Worm (Caenorhabditis elegans) whole organism, young adult: ENCODE data around the gene F19G12.9.

Experiments
- C17E4.6 ChIP-seq: fragments of 200-800 bp; sonication (Bioruptor generic); IDR thresholded peaks from 2 replicates; pipeline ENCODE4 v1.3.6; 2022; ENCODE audit warnings: missing genetic modification reagents, missing genetic modification characterization, missing compliant biosample characterization
- F33H1.4 ChIP-seq: fragments of 200-800 bp; sonication (Bioruptor generic); IDR thresholded peaks from 2 replicates; pipeline ENCODE4 v1.3.6; 2022; ENCODE audit warnings: missing genetic modification reagents, missing genetic modification characterization, missing compliant biosample characterization
- F39B2.1 ChIP-seq: fragments of 200-800 bp; sonication (Bioruptor generic); IDR thresholded peaks from 2 replicates; pipeline ENCODE4 v1.3.6; 2022; ENCODE audit warnings: missing genetic modification reagents, missing genetic modification characterization, missing compliant biosample characterization
- F52B5.7 ChIP-seq: sonication (generic microtip); optimal IDR thresholded peaks from 2 replicates; lab custom pipeline; 2016; ENCODE audit warnings: mild to moderate bottlenecking, missing genetic modification characterization, missing compliant biosample characterization
- F55B11.4 ChIP-seq: sonication (generic microtip); optimal IDR thresholded peaks from 2 replicates; lab custom pipeline; 2016; ENCODE audit warnings: missing compliant biosample characterization, missing genetic modification characterization, borderline replicate concordance; ENCODE audit not compliant: insufficient read depth
- F57A8.1 ChIP-seq: fragments of 200-800 bp; sonication (Bioruptor generic); optimal IDR thresholded peaks from 2 replicates; lab custom pipeline; 2018; ENCODE audit warnings: mild to moderate bottlenecking, missing genetic modification characterization, moderate library complexity, missing compliant biosample characterization
- F57C9.4 ChIP-seq: sonication (generic microtip); optimal IDR thresholded peaks from 2 replicates; lab custom pipeline; 2017; ENCODE audit warnings: mild to moderate bottlenecking, missing genetic modification characterization, missing compliant biosample characterization
- K12H6.12 ChIP-seq: fragments of 200-800 bp; sonication (Bioruptor generic); optimal IDR thresholded peaks from 2 replicates; lab custom pipeline; 2018; ENCODE audit warnings: mild to moderate bottlenecking, missing genetic modification characterization, missing compliant biosample characterization
- T07F8.4 ChIP-seq: sonication (generic microtip); optimal IDR thresholded peaks from 2 replicates; lab custom pipeline; 2016; ENCODE audit warnings: mild to moderate bottlenecking, missing genetic modification characterization, moderate library complexity, missing compliant biosample characterization
- Y53G8AR.9 ChIP-seq: fragments of 200-800 bp; sonication (Bioruptor generic); conservative IDR thresholded peaks from 2 replicates; pipeline ENCODE4 v1.3.6; 2022; ENCODE audit warnings: missing genetic modification reagents, missing genetic modification characterization, missing compliant biosample characterization
- ZK185.1 ChIP-seq: sonication (generic microtip); optimal IDR thresholded peaks from 2 replicates; lab custom pipeline; 2016; ENCODE audit warnings: mild to moderate bottlenecking, missing genetic modification characterization, missing compliant biosample characterization; ENCODE audit not compliant: poor library complexity, severe bottlenecking
- akir-1 ChIP-seq: fragments of 200-800 bp; sonication (Bioruptor generic); optimal IDR thresholded peaks from 2 replicates; lab custom pipeline; 2018; ENCODE audit warnings: mild to moderate bottlenecking, missing genetic modification characterization, moderate library complexity, missing compliant biosample characterization
- ama-1 ChIP-seq, 3 experiments: fragments of 150-350 bp in 1 of 3; sonication (generic microtip) in 2 of 3; optimal IDR thresholded peaks; 2 replicates each; lab custom pipeline; 2014 to 2018; ENCODE audit warnings: missing biosample characterization in 2 of 3, missing genetic modification characterization in 2 of 3, missing genetic modification reagents in 2 of 3
- athp-1 ChIP-seq: sonication (generic microtip); optimal IDR thresholded peaks from 2 replicates; lab custom pipeline; 2017; ENCODE audit warnings: mild to moderate bottlenecking, missing genetic modification characterization, missing compliant biosample characterization
- attf-3 ChIP-seq: fragments of 200-800 bp; sonication (Bioruptor generic); conservative IDR thresholded peaks from 2 replicates; pipeline ENCODE4 v1.3.6; 2022; ENCODE audit warnings: missing genetic modification reagents, missing genetic modification characterization, missing compliant biosample characterization
- attf-6 ChIP-seq: fragments of 200-800 bp; sonication (Bioruptor generic); IDR thresholded peaks from 2 replicates; pipeline ENCODE4 v1.3.6; 2022; ENCODE audit warnings: missing genetic modification reagents, missing genetic modification characterization, missing compliant biosample characterization
- bed-1 ChIP-seq: fragments of 200-800 bp; sonication (Bioruptor generic); IDR thresholded peaks from 2 replicates; pipeline ENCODE4 v1.3.6; 2022; ENCODE audit warnings: missing genetic modification reagents, missing genetic modification characterization, missing compliant biosample characterization
- bed-2 ChIP-seq: fragments of 200-800 bp; sonication (Bioruptor generic); IDR thresholded peaks from 2 replicates; pipeline ENCODE4 v1.3.6; 2022; ENCODE audit warnings: missing genetic modification reagents, missing genetic modification characterization, missing compliant biosample characterization
- cebp-1 ChIP-seq, 2 experiments: fragments of 200-800 bp in 1 of 2; sonication (Bioruptor generic) in 1 of 2; sonication (generic microtip) in 1 of 2; IDR thresholded peaks in 1 of 2; optimal IDR thresholded peaks in 1 of 2; 2 replicates each; pipeline versions ENCODE4 v1.3.6 to Lab custom; 2017 to 2022; ENCODE audit warnings: missing compliant biosample characterization in 2 of 2, missing genetic modification characterization in 2 of 2, mild to moderate bottlenecking in 1 of 2, missing genetic modification reagents in 1 of 2, moderate library complexity in 1 of 2
- ceh-100 ChIP-seq: fragments of 200-800 bp; sonication (Bioruptor generic); IDR thresholded peaks from 2 replicates; pipeline ENCODE4 v1.3.6; 2022; ENCODE audit warnings: missing genetic modification reagents, missing genetic modification characterization, missing compliant biosample characterization
- ceh-79 ChIP-seq: sonication (generic microtip); optimal IDR thresholded peaks from 2 replicates; lab custom pipeline; 2017; ENCODE audit warnings: mild to moderate bottlenecking, missing genetic modification characterization, missing compliant biosample characterization
- chd-7 ChIP-seq: sonication (generic microtip); optimal IDR thresholded peaks from 2 replicates; lab custom pipeline; 2016; ENCODE audit warnings: mild to moderate bottlenecking, missing genetic modification characterization, moderate library complexity, missing compliant biosample characterization
- dpff-1 ChIP-seq: sonication (generic microtip); optimal IDR thresholded peaks from 2 replicates; lab custom pipeline; 2017; ENCODE audit warnings: mild to moderate bottlenecking, missing genetic modification characterization, missing compliant biosample characterization
- efl-1 ChIP-seq: fragments of 150-350 bp; optimal IDR thresholded peaks from 2 replicates; lab custom pipeline; 2014; ENCODE audit warnings: missing biosample characterization, missing genetic modification reagents, missing genetic modification characterization
- ets-4 ChIP-seq: fragments of 200-800 bp; sonication (Bioruptor generic); optimal IDR thresholded peaks from 2 replicates; lab custom pipeline; 2018; ENCODE audit warnings: mild to moderate bottlenecking, missing genetic modification characterization, missing compliant biosample characterization
- let-526 ChIP-seq: fragments of 200-800 bp; sonication (Bioruptor generic); IDR thresholded peaks from 2 replicates; pipeline ENCODE4 v1.3.6; 2022; ENCODE audit warnings: missing genetic modification reagents, missing genetic modification characterization, missing compliant biosample characterization
- let-607 ChIP-seq, 2 experiments: fragments of 200-800 bp in 1 of 2; sonication (Bioruptor generic) in 1 of 2; sonication (generic microtip) in 1 of 2; optimal IDR thresholded peaks; 2 replicates each; lab custom pipeline; 2016 to 2018; ENCODE audit warnings: mild to moderate bottlenecking in 2 of 2, missing compliant biosample characterization in 2 of 2, missing genetic modification characterization in 2 of 2, moderate library complexity in 2 of 2, missing genotype in 1 of 2
- lin-40 ChIP-seq: sonication (generic microtip); optimal IDR thresholded peaks from 2 replicates; lab custom pipeline; 2016; ENCODE audit warnings: missing genetic modification characterization, mild to moderate bottlenecking, missing compliant biosample characterization, missing genotype, missing genetic modification reagents
- lsy-27 ChIP-seq: sonication (generic microtip); optimal IDR thresholded peaks from 2 replicates; lab custom pipeline; 2017; ENCODE audit warnings: missing genetic modification characterization, mild to moderate bottlenecking, missing compliant biosample characterization, antibody characterized with exemption, missing genotype, borderline replicate concordance; ENCODE audit not compliant: insufficient read depth
- madf-6 ChIP-seq: fragments of 200-800 bp; sonication (Bioruptor generic); IDR thresholded peaks from 2 replicates; pipeline ENCODE4 v1.3.6; 2022; ENCODE audit warnings: missing genetic modification reagents, missing genetic modification characterization, missing compliant biosample characterization
- mes-4 ChIP-seq: sonication (generic microtip); optimal IDR thresholded peaks from 2 replicates; lab custom pipeline; 2016; ENCODE audit warnings: missing genotype, missing genetic modification characterization, missing compliant biosample characterization
- mxl-1 ChIP-seq: sonication (generic microtip); optimal IDR thresholded peaks from 2 replicates; lab custom pipeline; 2016; ENCODE audit warnings: missing genetic modification characterization, missing compliant biosample characterization
- nfya-2 ChIP-seq: fragments of 200-800 bp; sonication (Bioruptor generic); IDR thresholded peaks from 2 replicates; pipeline ENCODE4 v1.3.6; 2022; ENCODE audit warnings: missing genetic modification reagents, missing genetic modification characterization, missing compliant biosample characterization
- nfyb-1 ChIP-seq: fragments of 200-800 bp; sonication (Bioruptor generic); IDR thresholded peaks from 2 replicates; pipeline ENCODE4 v1.3.6; 2022; ENCODE audit warnings: missing genetic modification reagents, missing genetic modification characterization, missing compliant biosample characterization
- nhr-120 ChIP-seq: fragments of 200-800 bp; sonication (Bioruptor generic); IDR thresholded peaks from 2 replicates; pipeline ENCODE4 v1.3.6; 2022; ENCODE audit warnings: missing genetic modification characterization, missing compliant biosample characterization
- nhr-80 ChIP-seq: sonication (generic microtip); optimal IDR thresholded peaks from 2 replicates; lab custom pipeline; 2016; ENCODE audit warnings: missing genetic modification characterization, missing compliant biosample characterization
- pha-4 ChIP-seq: fragments of 150-350 bp; sonication (generic microtip); optimal IDR thresholded peaks from 2 replicates; lab custom pipeline; 2014; ENCODE audit warnings: missing biosample characterization, missing genetic modification reagents, missing genetic modification characterization
- rec-8 ChIP-seq, 2 experiments: sonication (generic microtip); optimal IDR thresholded peaks; 2 replicates each; lab custom pipeline; 2016; ENCODE audit warnings: mild to moderate bottlenecking in 2 of 2, missing genetic modification characterization in 2 of 2, missing genetic modification reagents in 2 of 2, missing genotype in 2 of 2, missing biosample characterization in 1 of 2, missing compliant biosample characterization in 1 of 2, moderate library complexity in 1 of 2
- repo-1 ChIP-seq: sonication (generic microtip); optimal IDR thresholded peaks from 2 replicates; lab custom pipeline; 2017; ENCODE audit warnings: mild to moderate bottlenecking, missing genetic modification characterization, missing compliant biosample characterization
- snpc-1.1 ChIP-seq: sonication (generic microtip); optimal IDR thresholded peaks from 2 replicates; lab custom pipeline; 2017; ENCODE audit warnings: missing genetic modification characterization, mild to moderate bottlenecking, missing compliant biosample characterization, antibody characterized with exemption, moderate library complexity, missing genotype, missing genetic modification reagents; ENCODE audit not compliant: insufficient read depth
- snpc-1.3 ChIP-seq: sonication (generic microtip); optimal IDR thresholded peaks from 2 replicates; lab custom pipeline; 2017; ENCODE audit warnings: missing genetic modification characterization, mild to moderate bottlenecking, missing compliant biosample characterization, antibody characterized with exemption, moderate library complexity, missing genotype, missing genetic modification reagents; ENCODE audit not compliant: insufficient read depth
- xnd-1 ChIP-seq: sonication (generic microtip); optimal IDR thresholded peaks from 2 replicates; lab custom pipeline; 2016; ENCODE audit warnings: missing genotype, missing genetic modification reagents, missing genetic modification characterization, missing compliant biosample characterization
- zfh-2 ChIP-seq: fragments of 200-800 bp; sonication (Bioruptor generic); conservative IDR thresholded peaks from 2 replicates; pipeline ENCODE4 v1.3.6; 2022; ENCODE audit warnings: missing genetic modification reagents, missing genetic modification characterization, missing compliant biosample characterization
- ztf-26 ChIP-seq: sonication (generic microtip); optimal IDR thresholded peaks from 2 replicates; lab custom pipeline; 2017; ENCODE audit warnings: missing genetic modification characterization, missing compliant biosample characterization

The F19G12.9 gene

DNA sequence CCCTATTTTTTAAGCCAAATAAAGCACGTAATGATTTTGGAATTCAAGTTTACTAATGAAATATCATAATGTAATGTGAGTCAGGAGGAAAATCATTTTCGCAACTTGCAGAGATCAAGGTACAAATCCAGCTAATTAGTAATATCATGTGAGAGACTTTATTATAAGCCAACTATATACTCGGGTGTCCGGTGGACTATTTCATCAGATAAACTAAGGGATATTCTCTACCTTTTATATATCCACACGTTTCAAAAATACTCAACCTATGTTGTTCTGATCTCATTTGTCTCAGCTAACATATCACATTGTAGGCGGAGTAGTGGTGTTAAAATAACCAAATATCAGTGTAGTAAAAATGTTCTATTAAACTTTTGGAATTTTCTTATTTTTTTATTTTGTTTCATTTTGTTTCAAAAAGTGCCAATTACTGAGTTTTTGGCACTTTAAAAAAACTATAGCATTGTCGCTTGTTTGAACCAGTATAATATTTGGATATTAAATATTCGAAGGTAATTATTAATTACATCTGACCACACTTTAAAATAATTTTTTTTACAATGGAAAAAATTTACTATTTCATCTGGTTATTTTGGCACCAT is 29.5 kb upstream of the F19G12.9 start (continued):
- TF ChIP-seq madf-6 (GFP tag; lab: Robert Waterston, UW) (no peak), ets-4 (GFP tag; lab: Kevin White, UChicago) (peak; percentile 27), ceh-100 (GFP tag; lab: Robert Waterston, UW) (no peak; the same call in 1 of the 2 replicates), bed-1 (GFP tag; lab: Robert Waterston, UW) (no peak), nfya-2 (GFP tag; lab: Robert Waterston, UW) (no peak), ceh-79 (tag; lab: Kevin White, UChicago) (peak; percentile 48), cebp-1 (GFP tag; IDR thresholded peaks at IDR 0.05; lab: Robert Waterston, UW) (no peak), cebp-1 (tag; optimal IDR thresholded peaks at IDR 0.05; lab: Kevin White, UChicago) (peak; percentile 93), F57A8.1 (no peak), nhr-120 (GFP tag; lab: Robert Waterston, UW) (no peak), F39B2.1 (GFP tag; lab: Robert Waterston, UW) (no peak), nfyb-1 (GFP tag; lab: Robert Waterston, UW) (peak; percentile 93), zfh-2 (no peak), attf-3 (GFP tag; lab: Robert Waterston, UW) (no peak), bed-2 (GFP tag; lab: Robert Waterston, UW) (no peak), ztf-26 (tag; lab: Kevin White, UChicago) (peak; percentile 98), F52B5.7 (peak; percentile 47), ama-1 (optimal IDR thresholded peaks at IDR 0.05; lab: Kevin White, UChicago) (no peak), ama-1 (GFP tag; optimal IDR thresholded peaks at IDR 0.05; lab: Kevin White, UChicago) (no peak), pha-4 (tag; lab: Kevin White, UChicago) (no peak), K12H6.12 (tag; lab: Kevin White, UChicago) (peak; percentile 74), F57C9.4 (tag; lab: Kevin White, UChicago) (no peak), snpc-1.1 (tag; lab: Kevin White, UChicago) (no peak), lin-40 (tag; lab: Kevin White, UChicago) (peak; percentile 99), let-607 (tag; optimal IDR thresholded peaks at IDR 0.05; lab: Kevin White, UChicago) (peak in 1 of 2 experiments; percentile 88), akir-1 (GFP tag; lab: Kevin White, UChicago) (peak; percentile 23), dpff-1 (tag; lab: Kevin White, UChicago) (no peak), xnd-1 (tag; lab: Kevin White, UChicago) (no peak), T07F8.4 (tag; lab: Kevin White, UChicago) (peak; percentile 68), C17E4.6 (GFP tag; lab: Robert Waterston, UW) (peak; percentile 67; the same call in 1 of the 2 replicates), ZK185.1 (tag; lab: Kevin White, UChicago) (peak; percentile 98), F55B11.4 (tag; lab: Kevin White, UChicago) (no peak), F33H1.4 (GFP tag; lab: Robert Waterston, UW) (no peak), rec-8 (tag; optimal IDR thresholded peaks at IDR 0.05; lab: Kevin White, UChicago) (peak in 1 of 2 experiments; percentile 43), mxl-1 (tag; lab: Kevin White, UChicago) (no peak), lsy-27 (tag; lab: Kevin White, UChicago) (no peak), nhr-80 (tag; lab: Kevin White, UChicago) (peak; percentile 66), athp-1 (tag; lab: Kevin White, UChicago) (no peak), Y53G8AR.9 (GFP tag; lab: Robert Waterston, UW) (peak; percentile 90), repo-1 (tag; lab: Kevin White, UChicago) (peak; percentile 94), mes-4 (tag; lab: Kevin White, UChicago) (no peak), efl-1 (GFP tag; lab: Kevin White, UChicago) (no peak), snpc-1.3 (tag; lab: Kevin White, UChicago) (no peak), let-526 (GFP tag; lab: Robert Waterston, UW) (peak; percentile 64; the same call in 1 of the 2 replicates), attf-6 (GFP tag; lab: Robert Waterston, UW) (no peak), chd-7 (tag; lab: Kevin White, UChicago) (peak; percentile 62)
